Worm (Caenorhabditis elegans) whole organism, L4 larva: ENCODE measurements around the gene C14A4.6.

Source experiments
- D1046.2 ChIP-seq: fragments of 200-800 bp; sonication (Bioruptor generic); IDR thresholded peaks from 2 replicates; pipeline ENCODE4 v1.3.6; 2022; ENCODE audit warnings: missing genetic modification characterization, missing compliant biosample characterization
- T26A8.4 ChIP-seq: fragments of 200-800 bp; sonication (Bioruptor generic); IDR thresholded peaks from 2 replicates; pipeline ENCODE4 v1.3.6; 2022; ENCODE audit warnings: missing genetic modification characterization, missing compliant biosample characterization
- Y105C5A.15 ChIP-seq: fragments of 200-800 bp; sonication (Bioruptor generic); IDR thresholded peaks from 2 replicates; pipeline ENCODE4 v1.3.6; 2022; ENCODE audit warnings: missing genetic modification characterization, missing compliant biosample characterization
- Y75B8A.6 ChIP-seq: fragments of 200-800 bp; sonication (Bioruptor generic); IDR thresholded peaks from 2 replicates; pipeline ENCODE4 v1.3.6; 2022; ENCODE audit warnings: missing genetic modification reagents, missing genetic modification characterization, missing compliant biosample characterization
- ZK337.2 ChIP-seq: fragments of 200-800 bp; sonication (Bioruptor generic); IDR thresholded peaks from 2 replicates; pipeline ENCODE4 v1.3.6; 2022; ENCODE audit warnings: missing genetic modification reagents, missing genetic modification characterization, missing compliant biosample characterization
- aha-1 ChIP-seq: fragments of 150-350 bp; peaks from one replicate; lab custom pipeline; 2014; ENCODE audit warnings: missing biosample characterization, missing genetic modification characterization
- arid-1 ChIP-seq: fragments of 200-800 bp; sonication (Bioruptor generic); conservative IDR thresholded peaks from 2 replicates; pipeline ENCODE4 v1.3.6; 2022; ENCODE audit warnings: missing genetic modification reagents, missing genetic modification characterization, missing compliant biosample characterization
- ceh-62 ChIP-seq: sonication (generic microtip); optimal IDR thresholded peaks from 2 replicates; lab custom pipeline; 2017; ENCODE audit warnings: missing biosample characterization, missing genetic modification characterization
- ces-1 ChIP-seq: fragments of 150-350 bp; sonication (generic microtip); optimal IDR thresholded peaks from 4 replicates; lab custom pipeline; 2014; ENCODE audit warnings: missing biosample characterization, missing genetic modification reagents, missing genetic modification characterization
- duxl-1 ChIP-seq: sonication (generic microtip); optimal IDR thresholded peaks from 2 replicates; lab custom pipeline; 2016; ENCODE audit warnings: mild to moderate bottlenecking, missing genetic modification characterization, moderate library complexity, missing compliant biosample characterization; ENCODE audit not compliant: poor library complexity
- dve-1 ChIP-seq: sonication (generic microtip); optimal IDR thresholded peaks from 2 replicates; lab custom pipeline; 2017; ENCODE audit warnings: antibody characterized with exemption, mild to moderate bottlenecking, missing genetic modification characterization, missing compliant biosample characterization; ENCODE audit not compliant: insufficient read depth
- hmg-1.1 ChIP-seq: fragments of 200-800 bp; sonication (Bioruptor generic); IDR thresholded peaks from 2 replicates; pipeline ENCODE4 v1.3.6; 2022; ENCODE audit warnings: missing genetic modification reagents, missing genetic modification characterization, missing compliant biosample characterization
- lim-7 ChIP-seq: fragments of 200-800 bp; sonication (Bioruptor generic); IDR thresholded peaks from 2 replicates; pipeline ENCODE4 v1.3.6; 2022; ENCODE audit warnings: missing genetic modification characterization, missing compliant biosample characterization
- madf-5 ChIP-seq, 2 experiments: fragments of 200-800 bp; sonication (Bioruptor generic); IDR thresholded peaks; 2 replicates each; pipeline ENCODE4 v1.3.6; 2022; ENCODE audit warnings: missing compliant biosample characterization in 2 of 2, missing genetic modification characterization in 2 of 2
- nhr-237 ChIP-seq: sonication (generic microtip); optimal IDR thresholded peaks from 2 replicates; lab custom pipeline; 2017; ENCODE audit warnings: missing biosample characterization, missing genetic modification characterization
- pha-4 ChIP-seq, 2 experiments: fragments of 150-350 bp in 1 of 2; fragments of 200-800 bp in 1 of 2; sonication (Bioruptor generic) in 1 of 2; IDR thresholded peaks in 1 of 2; optimal IDR thresholded peaks in 1 of 2; 2 replicates each; pipeline versions ENCODE4 v1.3.6 to Lab custom; 2014 to 2022; ENCODE audit warnings: missing genetic modification characterization in 2 of 2, missing genetic modification reagents in 2 of 2, missing biosample characterization in 1 of 2, missing compliant biosample characterization in 1 of 2
- sdz-12 ChIP-seq: fragments of 200-800 bp; sonication (Bioruptor generic); optimal IDR thresholded peaks from 2 replicates; lab custom pipeline; 2018; ENCODE audit warnings: mild to moderate bottlenecking, missing genetic modification characterization, missing compliant biosample characterization
- set-16 ChIP-seq: fragments of 200-800 bp; sonication (Bioruptor generic); IDR thresholded peaks from 2 replicates; pipeline ENCODE4 v1.3.6; 2022; ENCODE audit warnings: missing genetic modification reagents, missing genetic modification characterization, missing compliant biosample characterization
- spr-3 ChIP-seq: fragments of 200-800 bp; sonication (Bioruptor generic); optimal IDR thresholded peaks from 2 replicates; lab custom pipeline; 2018; ENCODE audit warnings: mild to moderate bottlenecking, missing genetic modification characterization, missing compliant biosample characterization
- unc-62 ChIP-seq, 3 experiments: fragments of 150-350 bp in 1 of 3; sonication (generic microtip); optimal IDR thresholded peaks in 2 of 3; peaks in 1 of 3; 1 replicate in 1 of 3; 2 replicates in 2 of 3; lab custom pipeline; 2014 to 2017; ENCODE audit warnings: missing biosample characterization in 3 of 3, missing genetic modification characterization in 3 of 3, missing genetic modification reagents in 3 of 3, missing genotype in 1 of 3
- zfp-3 ChIP-seq: fragments of 200-800 bp; sonication (Bioruptor generic); conservative IDR thresholded peaks from 2 replicates; pipeline ENCODE4 v1.3.6; 2022; ENCODE audit warnings: missing genetic modification reagents, missing genetic modification characterization, missing compliant biosample characterization

C14A4.6 gene

ce11 chrII:10544374-10544908 is 50.1 kb downstream of the C14A4.6 start:
- TF ChIP-seq unc-62 (GFP tag; optimal IDR thresholded peaks at IDR 0.05 in 1 of 2; lab: Kevin White, UChicago) (peak in 1 of 2 experiments; percentile 74), unc-62 (tag; optimal IDR thresholded peaks at IDR 0.05; lab: Kevin White, UChicago) (no peak), madf-5 (GFP tag; IDR thresholded peaks at IDR 0.05; lab: Robert Waterston, UW) (0 out of 4 replicates have a peak, but pooled peaks of 1 of the 2 experiments have one; percentile 65), Y75B8A.6 (0 out of 2 replicates have a peak, but pooled peaks have one; percentile 38), ceh-62 (tag; lab: Kevin White, UChicago) (no peak), aha-1 (tag; lab: Kevin White, UChicago) (peak; percentile 94), arid-1 (GFP tag; lab: Robert Waterston, UW) (peak; percentile 5; the same call in 1 of the 2 replicates), Y105C5A.15 (GFP tag; lab: Robert Waterston, UW) (no peak), sdz-12 (GFP tag; lab: Kevin White, UChicago) (no peak), hmg-1.1 (GFP tag; lab: Robert Waterston, UW) (peak; percentile 21; the same call in 1 of the 2 replicates), lim-7 (peak; percentile 2; the same call in 1 of the 2 replicates), set-16 (peak; percentile 38; the same call in 1 of the 2 replicates), ces-1 (GFP tag; lab: Kevin White, UChicago) (no peak), T26A8.4 (GFP tag; lab: Robert Waterston, UW) (0 out of 2 replicates have a peak, but pooled peaks have one; percentile 9), zfp-3 (GFP tag; lab: Robert Waterston, UW) (peak; percentile 64; the same call in 1 of the 2 replicates), D1046.2 (peak; percentile 10; the same call in 1 of the 2 replicates), pha-4 (GFP tag; IDR thresholded peaks at IDR 0.05; lab: Robert Waterston, UW) (peak; percentile 56), pha-4 (tag; optimal IDR thresholded peaks at IDR 0.05; lab: Kevin White, UChicago) (no peak), ZK337.2 (GFP tag; lab: Robert Waterston, UW) (0 out of 2 replicates have a peak, but pooled peaks have one; percentile 5), duxl-1 (tag; lab: Kevin White, UChicago) (peak; percentile 25), nhr-237 (no peak), spr-3 (GFP tag; lab: Kevin White, UChicago) (no peak), dve-1 (tag; lab: Kevin White, UChicago) (peak; percentile 3)
- TF ChIP-seq, all 104 proteins: peak for 15
